Fruit fly (Drosophila melanogaster) whole organism, embryonic: ENCODE measurements around the gene QIL1.
A peak's percentile ranks its signal among the peaks of the same experiment; 100 is the strongest.

ENCODE experiments used
- Bteb2 ChIP-seq: fragments of 200-800 bp; sonication (Bioruptor generic); optimal IDR thresholded peaks from 2 replicates; lab custom pipeline; 2016; ENCODE audit warnings: missing biosample characterization, missing genetic modification characterization
- CG10543 ChIP-seq: fragments of 200-800 bp; sonication (Bioruptor generic); optimal IDR thresholded peaks from 3 replicates; lab custom pipeline; 2017; ENCODE audit warnings: missing biosample characterization, mild to moderate bottlenecking, missing genetic modification characterization, moderate library complexity
- CG12104 ChIP-seq: fragments of 200-800 bp; sonication (Bioruptor generic); optimal IDR thresholded peaks from 3 replicates; lab custom pipeline; 2016; ENCODE audit warnings: missing biosample characterization, missing genetic modification characterization
- CG12236 ChIP-seq: fragments of 200-800 bp; sonication (Bioruptor generic); optimal IDR thresholded peaks from 2 replicates; lab custom pipeline; 2016; ENCODE audit warnings: missing biosample characterization, missing genetic modification characterization
- CG13287 ChIP-seq: fragments of 200-800 bp; sonication (Bioruptor generic); IDR thresholded peaks from 2 replicates; pipeline ENCODE4 v1.3.6; 2022; ENCODE audit warnings: missing biosample characterization, missing genetic modification characterization; ENCODE audit not compliant: partially characterized antibody
- CG13894 ChIP-seq: fragments of 200-800 bp; sonication (Bioruptor generic); optimal IDR thresholded peaks from 3 replicates; lab custom pipeline; 2018; ENCODE audit warnings: missing biosample characterization, mild to moderate bottlenecking, missing genetic modification characterization, moderate library complexity
- CG14860 ChIP-seq: fragments of 200-800 bp; sonication (Bioruptor generic); IDR thresholded peaks from 3 replicates; pipeline ENCODE4 v1.3.6; 2022; ENCODE audit warnings: missing biosample characterization, missing genetic modification characterization; ENCODE audit not compliant: partially characterized antibody
- CG18011 ChIP-seq: fragments of 200-800 bp; sonication (Bioruptor generic); optimal IDR thresholded peaks from 2 replicates; lab custom pipeline; 2017; ENCODE audit warnings: missing biosample characterization, missing genetic modification characterization, mild to moderate bottlenecking, moderate library complexity, missing genotype
- CG18599 ChIP-seq: fragments of 200-800 bp; sonication (Bioruptor generic); optimal IDR thresholded peaks from 3 replicates; lab custom pipeline; 2017; ENCODE audit warnings: missing biosample characterization, missing genetic modification characterization, mild to moderate bottlenecking, moderate library complexity, missing genetic modification reagents
- CG33557 ChIP-seq: fragments of 200-800 bp; sonication (Bioruptor generic); optimal IDR thresholded peaks from 2 replicates; lab custom pipeline; 2019; ENCODE audit warnings: missing biosample characterization, mild to moderate bottlenecking, missing genetic modification characterization, moderate library complexity
- CG4360 ChIP-seq: fragments of 200-800 bp; sonication (Bioruptor generic); IDR thresholded peaks from 2 replicates; pipeline ENCODE4 v1.3.6; 2022; ENCODE audit warnings: missing biosample characterization, missing genetic modification characterization
- CG4820 ChIP-seq: fragments of 200-800 bp; sonication (Bioruptor generic); optimal IDR thresholded peaks from 3 replicates; lab custom pipeline; 2016; ENCODE audit warnings: missing biosample characterization, missing genetic modification characterization
- CG5180 ChIP-seq: fragments of 200-800 bp; sonication (Bioruptor generic); optimal IDR thresholded peaks from 3 replicates; lab custom pipeline; 2017; ENCODE audit warnings: missing biosample characterization, missing genetic modification characterization, mild to moderate bottlenecking, moderate library complexity, missing genetic modification reagents
- CG8290 ChIP-seq, 3 experiments: fragments of 200-800 bp; sonication (Bioruptor generic); optimal IDR thresholded peaks; 2 replicates each; lab custom pipeline; 2016 to 2019; ENCODE audit warnings: missing biosample characterization in 3 of 3, missing genetic modification characterization in 3 of 3, mild to moderate bottlenecking in 2 of 3, moderate library complexity in 1 of 3
- CG9215 ChIP-seq: fragments of 200-800 bp; sonication (Bioruptor generic); IDR thresholded peaks from 2 replicates; pipeline ENCODE4 v1.3.6; 2022; ENCODE audit warnings: missing biosample characterization, missing genetic modification characterization
- CTCF ChIP-seq: fragments of 200-800 bp; sonication (Bioruptor generic); optimal IDR thresholded peaks from 2 replicates; lab custom pipeline; 2017; ENCODE audit warnings: missing biosample characterization, mild to moderate bottlenecking, missing genetic modification characterization, moderate library complexity
- Deaf1 ChIP-seq: fragments of 200-800 bp; optimal IDR thresholded peaks from 3 replicates; lab custom pipeline; 2019; ENCODE audit warnings: missing biosample characterization, mild to moderate bottlenecking, missing genetic modification characterization, moderate library complexity
- Hey ChIP-seq: fragments of 200-800 bp; sonication (Bioruptor generic); optimal IDR thresholded peaks from 3 replicates; lab custom pipeline; 2018; ENCODE audit warnings: missing biosample characterization, mild to moderate bottlenecking, missing genetic modification characterization
- Hr3 ChIP-seq: fragments of 200-800 bp; sonication (Bioruptor generic); optimal IDR thresholded peaks from 3 replicates; lab custom pipeline; 2016; ENCODE audit warnings: missing biosample characterization, missing genetic modification characterization
- Kr ChIP-seq: fragments of 200-800 bp; sonication (Bioruptor generic); optimal IDR thresholded peaks from 2 replicates; lab custom pipeline; 2017; ENCODE audit warnings: missing biosample characterization, mild to moderate bottlenecking, missing genetic modification characterization
- Lhr ChIP-seq: fragments of 200-800 bp; sonication (Bioruptor generic); optimal IDR thresholded peaks from 3 replicates; lab custom pipeline; 2017; ENCODE audit warnings: mild to moderate bottlenecking, missing biosample characterization, missing genetic modification reagents, missing genetic modification characterization
- Lpt ChIP-seq: fragments of >200 bp; optimal IDR thresholded peaks from 2 replicates; lab custom pipeline; 2018; ENCODE audit warnings: missing biosample characterization, missing genetic modification characterization
- Med ChIP-seq: fragments of 200-800 bp; sonication (Bioruptor generic); peaks from one replicate; lab custom pipeline; 2016; ENCODE audit warnings: missing biosample characterization, missing genetic modification characterization, mild to moderate bottlenecking, inconsistent platforms, moderate library complexity
- Sox102F ChIP-seq: fragments of 200-800 bp; sonication (Bioruptor generic); optimal IDR thresholded peaks from 2 replicates; lab custom pipeline; 2018; ENCODE audit warnings: missing biosample characterization, mild to moderate bottlenecking, missing genetic modification characterization, moderate library complexity
- abd-A ChIP-seq: fragments of 200-800 bp; sonication (Bioruptor generic); optimal IDR thresholded peaks from 3 replicates; lab custom pipeline; 2019; ENCODE audit warnings: missing biosample characterization, mild to moderate bottlenecking, missing genetic modification characterization, moderate library complexity
- ash1 ChIP-seq: fragments of 200-800 bp; sonication (Bioruptor generic); optimal IDR thresholded peaks from 2 replicates; lab custom pipeline; 2018; ENCODE audit warnings: missing biosample characterization, mild to moderate bottlenecking, missing genetic modification characterization
- cg ChIP-seq: fragments of 200-800 bp; sonication (Bioruptor generic); optimal IDR thresholded peaks from 3 replicates; lab custom pipeline; 2019; ENCODE audit warnings: missing biosample characterization, mild to moderate bottlenecking, missing genetic modification characterization, moderate library complexity
- inv ChIP-seq: fragments of 200-800 bp; sonication (Bioruptor generic); IDR thresholded peaks from 2 replicates; pipeline ENCODE4 v1.3.6; 2022; ENCODE audit warnings: missing biosample characterization, missing genetic modification characterization; ENCODE audit not compliant: partially characterized antibody
- lbe ChIP-seq: fragments of 200-800 bp; sonication (Bioruptor generic); optimal IDR thresholded peaks from 2 replicates; lab custom pipeline; 2016; ENCODE audit warnings: missing biosample characterization, mild to moderate bottlenecking, missing genetic modification characterization
- nau ChIP-seq: fragments of 200-800 bp; sonication (Bioruptor generic); optimal IDR thresholded peaks from 3 replicates; lab custom pipeline; 2017; ENCODE audit warnings: missing biosample characterization, mild to moderate bottlenecking, missing genetic modification characterization, missing genetic modification reagents
- nerfin-1 ChIP-seq: fragments of 200-800 bp; sonication (Bioruptor generic); optimal IDR thresholded peaks from 3 replicates; lab custom pipeline; 2019; ENCODE audit warnings: missing biosample characterization, mild to moderate bottlenecking, missing genetic modification characterization, moderate library complexity
- pros ChIP-seq: fragments of 200-800 bp; sonication (Bioruptor generic); optimal IDR thresholded peaks from 3 replicates; lab custom pipeline; 2019; ENCODE audit warnings: missing biosample characterization, mild to moderate bottlenecking, missing genetic modification characterization, moderate library complexity
- ranshi ChIP-seq: fragments of 200-800 bp; sonication (Bioruptor generic); IDR thresholded peaks from 2 replicates; pipeline ENCODE4 v1.3.6; 2022; ENCODE audit warnings: missing biosample characterization, missing genetic modification characterization
- salm ChIP-seq: fragments of 200-800 bp; sonication (Bioruptor generic); optimal IDR thresholded peaks from 2 replicates; lab custom pipeline; 2018; ENCODE audit warnings: missing biosample characterization, mild to moderate bottlenecking, missing genetic modification characterization
- sens ChIP-seq: fragments of 200-800 bp; sonication (Bioruptor generic); peaks from one replicate; lab custom pipeline; 2016; ENCODE audit warnings: missing biosample characterization, missing genetic modification characterization
- sim ChIP-seq: fragments of 200-800 bp; sonication (Bioruptor generic); IDR thresholded peaks from 2 replicates; pipeline ENCODE4 v1.3.6; 2022; ENCODE audit warnings: missing biosample characterization, missing genetic modification characterization
- slp2 ChIP-seq: fragments of 200-800 bp; sonication (Bioruptor generic); optimal IDR thresholded peaks from 2 replicates; lab custom pipeline; 2016; ENCODE audit warnings: missing biosample characterization, missing genetic modification characterization
- wek ChIP-seq: fragments of 200-800 bp; sonication (Bioruptor generic); optimal IDR thresholded peaks from 3 replicates; lab custom pipeline; 2018; ENCODE audit warnings: missing biosample characterization, mild to moderate bottlenecking, missing genetic modification characterization, moderate library complexity

QIL1 gene

DNA sequence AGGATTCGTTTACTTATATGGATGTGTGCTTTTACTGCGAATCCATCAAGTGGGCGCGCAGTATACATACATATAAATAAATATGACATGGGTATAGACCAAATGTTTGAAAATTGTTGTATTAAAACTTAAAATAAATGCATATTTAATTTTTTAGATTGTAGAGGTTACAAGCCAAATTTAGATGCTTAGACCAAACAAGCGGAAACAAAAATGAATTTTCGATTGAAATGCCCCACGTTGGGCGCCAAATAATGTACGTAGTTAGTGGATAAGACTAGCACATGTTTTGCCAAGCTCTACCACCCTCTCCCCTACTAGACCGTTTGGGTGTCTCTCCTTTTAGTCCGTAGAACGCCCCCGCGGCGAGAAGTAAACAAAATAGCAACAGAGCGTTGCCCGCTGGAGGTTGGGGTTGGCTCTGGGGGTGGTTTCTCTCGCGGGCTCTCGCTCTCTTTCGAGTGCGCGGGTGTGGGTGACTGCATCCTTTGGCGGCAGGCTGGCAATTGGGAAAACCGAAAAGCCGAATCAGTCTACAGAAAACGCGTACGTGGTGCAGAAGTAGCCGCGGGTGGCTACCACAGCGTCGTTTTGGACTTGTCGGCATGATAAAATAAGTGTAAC lies 26.8 kb upstream of the QIL1 start, which contains the start of gene CG18265 (continued):
- TF ChIP-seq CG18599 (GFP tag; lab: Kevin White, UChicago) = peak; percentile 55

dm6 chr3L:17441602-17442001 lies 24.1 kb upstream of the QIL1 start:
- no peak for TF ChIP-seq nau (GFP tag; lab: Kevin White, UChicago)
- no peak for TF ChIP-seq CTCF (GFP tag; lab: Kevin White, UChicago)
- TF ChIP-seq abd-A (tag; lab: Kevin White, UChicago) = peak; percentile 86
- no peak for TF ChIP-seq Deaf1 (tag; lab: Kevin White, UChicago)
- no peak for TF ChIP-seq Lpt (GFP tag; lab: Kevin White, UChicago)
- peak; percentile 23 for TF ChIP-seq sens
- no peak for TF ChIP-seq CG18011 (GFP tag; lab: Kevin White, UChicago)
- no peak for TF ChIP-seq slp2 (GFP tag; lab: Kevin White, UChicago)
- TF ChIP-seq sim (GFP tag; lab: Robert Waterston, UW) = no peak
- no peak for TF ChIP-seq CG9215
- TF ChIP-seq cg (GFP tag; lab: Kevin White, UChicago) = peak; percentile 37
- TF ChIP-seq pros (GFP tag; lab: Kevin White, UChicago) = peak; percentile 52
- TF ChIP-seq CG33557 (GFP tag; lab: Kevin White, UChicago) = no peak
- peak; percentile 16 for TF ChIP-seq CG13894
- TF ChIP-seq CG8290 (GFP tag; optimal IDR thresholded peaks at IDR 0.05; lab: Kevin White, UChicago) = no peak
- no peak for TF ChIP-seq CG8290 (tag; optimal IDR thresholded peaks at IDR 0.05; lab: Kevin White, UChicago)
- TF ChIP-seq Lhr = no peak
- TF ChIP-seq inv (GFP tag; lab: Robert Waterston, UW) = no peak
- no peak for TF ChIP-seq Hr3 (GFP tag; lab: Kevin White, UChicago)
- no peak for TF ChIP-seq CG13287 (GFP tag; lab: Robert Waterston, UW)
- TF ChIP-seq ash1 (GFP tag; lab: Kevin White, UChicago) = no peak
- no peak for TF ChIP-seq CG4360 (GFP tag; lab: Robert Waterston, UW)
- no peak for TF ChIP-seq nerfin-1 (tag; lab: Kevin White, UChicago)
- TF ChIP-seq CG4820 (GFP tag; lab: Kevin White, UChicago) = no peak
- TF ChIP-seq salm = no peak
- TF ChIP-seq lbe (GFP tag; lab: Kevin White, UChicago) = no peak
- TF ChIP-seq Kr (GFP tag; lab: Kevin White, UChicago) = no peak
- TF ChIP-seq CG10543 (GFP tag; lab: Kevin White, UChicago) = peak; percentile 9
- TF ChIP-seq CG14860 (GFP tag; lab: Robert Waterston, UW) = no peak
- 0 out of 2 replicates have a peak, but pooled peaks have one; percentile 10 for TF ChIP-seq ranshi (GFP tag; lab: Robert Waterston, UW)
- no peak for TF ChIP-seq CG5180 (GFP tag; lab: Kevin White, UChicago)
- no peak for TF ChIP-seq CG12104 (GFP tag; lab: Kevin White, UChicago)
- TF ChIP-seq Sox102F (GFP tag; lab: Kevin White, UChicago) = no peak
- no peak for TF ChIP-seq Hey
- TF ChIP-seq wek (GFP tag; lab: Kevin White, UChicago) = no peak
- TF ChIP-seq Bteb2 (GFP tag; lab: Kevin White, UChicago) = no peak
- TF ChIP-seq Med (GFP tag; lab: Kevin White, UChicago) = peak; percentile 16
- TF ChIP-seq CG12236 (GFP tag; lab: Kevin White, UChicago) = no peak
